Worm (Caenorhabditis elegans): Measurements from ENCODE around the gene mbl-1.

DNA sequence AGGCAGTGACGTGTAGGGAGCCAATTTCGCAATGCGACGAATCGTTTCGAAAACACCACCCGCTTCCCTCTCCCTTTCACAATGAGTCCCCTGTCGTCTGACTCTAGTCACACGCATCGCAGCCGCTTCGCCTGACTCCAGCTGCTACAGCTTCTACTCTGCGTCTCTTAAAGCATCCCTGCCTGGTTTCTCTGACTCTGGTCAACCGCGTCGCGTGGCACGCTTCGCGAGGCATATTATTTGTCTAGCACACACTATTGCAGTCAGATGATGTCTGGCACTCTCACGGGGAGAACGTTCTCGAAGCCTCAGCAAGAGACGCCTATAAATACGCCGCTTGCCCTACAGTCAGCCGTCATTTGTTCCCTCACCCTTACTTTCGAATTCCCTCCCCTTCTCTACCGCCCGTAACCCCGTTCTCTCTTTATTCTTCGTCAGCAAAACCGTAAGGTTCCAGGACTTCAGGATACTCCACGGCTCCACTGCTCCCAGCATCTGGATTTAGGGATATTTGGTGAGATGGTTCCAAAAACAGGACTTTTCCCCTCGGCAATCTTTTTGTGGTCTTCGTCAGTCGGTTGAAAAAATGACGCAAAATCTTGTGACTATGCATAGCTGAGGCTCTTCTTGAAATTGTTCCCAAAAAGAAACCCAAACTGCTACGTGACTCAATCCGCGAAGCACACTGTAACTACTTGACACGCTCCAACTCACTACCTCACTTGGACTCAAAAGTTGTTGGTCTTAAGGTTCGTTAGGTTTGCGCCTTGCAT, 48.7 kb upstream of the mbl-1 start:
- TF ChIP-seq lsl-1 (GFP tag; optimal IDR thresholded peaks at IDR 0.05), result no peak
- peak; percentile 95; the same call in 1 of the 2 replicates for TF ChIP-seq C06A6.2 (GFP tag; conservative IDR thresholded peaks at IDR 0.05)
- no peak for TF ChIP-seq aptf-2 (GFP tag; conservative IDR thresholded peaks at IDR 0.05)
- peak; percentile 16 for TF ChIP-seq T26A5.8 (tag; optimal IDR thresholded peaks at IDR 0.05)
- 0 out of 2 replicates have a peak, but pooled peaks have one; percentile 19 for TF ChIP-seq ztf-6 (GFP tag; IDR thresholded peaks at IDR 0.05)
- TF ChIP-seq pha-4 (tag; optimal IDR thresholded peaks at IDR 0.05), result peak; percentile 81
- peak; percentile 3 for TF ChIP-seq hlh-12 (tag; optimal IDR thresholded peaks at IDR 0.05)
- no peak for TF ChIP-seq D2030.7 (GFP tag; IDR thresholded peaks at IDR 0.05)
- TF ChIP-seq unc-62 (GFP tag; optimal IDR thresholded peaks at IDR 0.05), result peak; percentile 85
- TF ChIP-seq ztf-26 (tag; optimal IDR thresholded peaks at IDR 0.05), result peak; percentile 97

All from whole organism, young adult.